Worm (Caenorhabditis elegans): ENCODE measurements around the gene Y23B4A.1.

- TF ChIP-seq T22C8.4 (GFP tag; IDR thresholded peaks at IDR 0.05) (no peak), klf-2 (GFP tag; conservative IDR thresholded peaks at IDR 0.05) (no peak), ztf-29 (GFP tag; IDR thresholded peaks at IDR 0.05) (no peak), flt-1 (GFP tag; IDR thresholded peaks at IDR 0.05) (no peak), ztf-23 (GFP tag; IDR thresholded peaks at IDR 0.05) (no peak), med-1 (GFP tag; optimal IDR thresholded peaks at IDR 0.05; ENCODE audit: insufficient read depth) (no peak), ref-1 (GFP tag; conservative IDR thresholded peaks at IDR 0.05) (no peak)
These were observed at the start of gene Y23B4A.1 for ce11 chrX:5917284-5917683.

Measured in whole organism, midembryonic.